Worm (Caenorhabditis elegans): Measurements from ENCODE around the gene Y116A8C.20.

The Y116A8C.20 gene

ce11 chrIV:17026568-17026967 is 14.2 kb upstream of the Y116A8C.20 start:
- peak; percentile 72 for TF ChIP-seq attf-6 (GFP tag; IDR thresholded peaks at IDR 0.05)
- TF ChIP-seq snpc-4 (GFP tag; optimal IDR thresholded peaks at IDR 0.05) = no peak
- peak in 2 of 4 experiments; percentile 35 to 69 for TF ChIP-seq snpc-4 (tag; optimal IDR thresholded peaks at IDR 0.05)
- TF ChIP-seq mcd-1 (GFP tag; IDR thresholded peaks at IDR 0.05) = no peak

- TF ChIP-seq repo-1 (tag; optimal IDR thresholded peaks at IDR 0.05) = no peak
- no peak for TF ChIP-seq T26A5.8 (tag; optimal IDR thresholded peaks at IDR 0.05)
- no peak for TF ChIP-seq Y79H2A.3 (GFP tag; conservative IDR thresholded peaks at IDR 0.05)
- TF ChIP-seq hmg-1.2 (GFP tag; IDR thresholded peaks at IDR 0.05) = no peak
- TF ChIP-seq chd-7 (tag; optimal IDR thresholded peaks at IDR 0.05) = no peak
- no peak for TF ChIP-seq ceh-91 (GFP tag; IDR thresholded peaks at IDR 0.05)
- TF ChIP-seq F57A8.1 (GFP tag; optimal IDR thresholded peaks at IDR 0.05) = no peak
- TF ChIP-seq D2030.7 (GFP tag; IDR thresholded peaks at IDR 0.05) = no peak
- no peak for TF ChIP-seq let-526 (GFP tag; IDR thresholded peaks at IDR 0.05)
- no peak for TF ChIP-seq mxl-1 (tag; optimal IDR thresholded peaks at IDR 0.05)
- no peak for TF ChIP-seq rpc-1 (optimal IDR thresholded peaks at IDR 0.05)
- TF ChIP-seq rpc-1 (tag; optimal IDR thresholded peaks at IDR 0.05) = no peak
- no peak for TF ChIP-seq nfya-2 (GFP tag; IDR thresholded peaks at IDR 0.05)
- TF ChIP-seq C17E4.6 (GFP tag; IDR thresholded peaks at IDR 0.05) = no peak
- TF ChIP-seq dpff-1 (tag; optimal IDR thresholded peaks at IDR 0.05) = no peak
- TF ChIP-seq hmg-20 (GFP tag; IDR thresholded peaks at IDR 0.05) = no peak
- no peak for TF ChIP-seq die-1 (tag; optimal IDR thresholded peaks at IDR 0.05)
- no peak for TF ChIP-seq snpc-3.4 (tag; optimal IDR thresholded peaks at IDR 0.05)
- TF ChIP-seq Y95B8A.8 (GFP tag; IDR thresholded peaks at IDR 0.05) = no peak
Measured at ce11 chrIV:17030494-17030893, 10.2 kb upstream of the Y116A8C.20 start, which contains the start of gene nhr-229. Gene nhr-229, minus strand, starts transcription at chrIV:17030594.

ce11 chrIV:17039545-17039944 is 1.2 kb upstream of the Y116A8C.20 start, which contains the start of gene Y116A8C.19:
Gene Y116A8C.19, minus strand, starts transcription at chrIV:17039645.
- TF ChIP-seq athp-1 (tag; optimal IDR thresholded peaks at IDR 0.05) = no peak
- no peak for TF ChIP-seq ceh-27 (GFP tag; optimal IDR thresholded peaks at IDR 0.05)

ce11 chrIV:17045691-17046090 is 5.0 kb downstream of the Y116A8C.20 start, which contains the start of gene clec-195:
Gene clec-195, minus strand, starts transcription at chrIV:17045791.
- no peak for TF ChIP-seq F57C9.4 (tag; optimal IDR thresholded peaks at IDR 0.05)
- no peak for TF ChIP-seq egl-44 (GFP tag; IDR thresholded peaks at IDR 0.05)
- TF ChIP-seq madf-8 (GFP tag; conservative IDR thresholded peaks at IDR 0.05) = no peak
- no peak for TF ChIP-seq ztf-6 (GFP tag; IDR thresholded peaks at IDR 0.05)

ce11 chrIV:17048257-17048656 is 7.5 kb downstream of the Y116A8C.20 start, which contains the start of gene athp-3:
Gene athp-3, minus strand, starts transcription at chrIV:17048357.
- no peak for TF ChIP-seq attf-5 (GFP tag; optimal IDR thresholded peaks at IDR 0.05)
- no peak for TF ChIP-seq bed-1 (GFP tag; IDR thresholded peaks at IDR 0.05)
- no peak for TF ChIP-seq lin-40 (tag; optimal IDR thresholded peaks at IDR 0.05)
- no peak for TF ChIP-seq ztf-26 (tag; optimal IDR thresholded peaks at IDR 0.05)

ce11 chrIV:17053261-17053660 is 12.5 kb downstream of the Y116A8C.20 start, which contains the start of gene Y116A8C.23:
Gene Y116A8C.23, plus strand, starts transcription at chrIV:17053561.
- TF ChIP-seq ceh-100 (GFP tag; IDR thresholded peaks at IDR 0.05) = no peak
- no peak for TF ChIP-seq lsl-1 (GFP tag; optimal IDR thresholded peaks at IDR 0.05)
- TF ChIP-seq madf-8 (GFP tag; conservative IDR thresholded peaks at IDR 0.05) = no peak
- TF ChIP-seq egl-18 (GFP tag; IDR thresholded peaks at IDR 0.05) = no peak
- no peak for TF ChIP-seq rpc-1 (optimal IDR thresholded peaks at IDR 0.05)
- no peak for TF ChIP-seq rpc-1 (tag; optimal IDR thresholded peaks at IDR 0.05)
- no peak for TF ChIP-seq cebp-2 (GFP tag; IDR thresholded peaks at IDR 0.05)
- TF ChIP-seq B0261.1 (tag; optimal IDR thresholded peaks at IDR 0.05) = no peak
- no peak for TF ChIP-seq fkh-3 (tag; optimal IDR thresholded peaks at IDR 0.05)
- no peak for TF ChIP-seq K11D2.4 (GFP tag; IDR thresholded peaks at IDR 0.05)

All from whole organism, young adult.